Worm (Caenorhabditis elegans) whole organism, mixed stage, embryonic: Measurements from ENCODE around the gene nspg-4.

ENCODE experiments used
- M03D4.4 ChIP-seq: sonication (generic microtip); optimal IDR thresholded peaks from 2 replicates; lab custom pipeline; 2017; ENCODE audit warnings: mild to moderate bottlenecking, missing genetic modification characterization, missing compliant biosample characterization
- bed-3 ChIP-seq: fragments of 200-800 bp; sonication (Bioruptor generic); optimal IDR thresholded peaks from 3 replicates; lab custom pipeline; 2018; ENCODE audit warnings: mild to moderate bottlenecking, missing genetic modification characterization, moderate library complexity, missing compliant biosample characterization
- blmp-1 ChIP-seq: fragments of 150-350 bp; optimal IDR thresholded peaks from 2 replicates; lab custom pipeline; 2014; ENCODE audit warnings: missing biosample characterization, missing genetic modification characterization
- ceh-39 ChIP-seq: fragments of 150-350 bp; optimal IDR thresholded peaks from 2 replicates; lab custom pipeline; 2014; ENCODE audit warnings: missing biosample characterization, missing genetic modification characterization
- ceh-43 ChIP-seq: fragments of 200-800 bp; sonication (Bioruptor generic); optimal IDR thresholded peaks from 2 replicates; lab custom pipeline; 2018; ENCODE audit warnings: mild to moderate bottlenecking, missing genetic modification characterization, moderate library complexity, missing compliant biosample characterization
- ces-1 ChIP-seq: fragments of 150-350 bp; optimal IDR thresholded peaks from 2 replicates; lab custom pipeline; 2014; ENCODE audit warnings: missing biosample characterization, missing genetic modification reagents, missing genetic modification characterization
- cnd-1 ChIP-seq: fragments of 200-800 bp; sonication (Bioruptor generic); optimal IDR thresholded peaks from 2 replicates; lab custom pipeline; 2018; ENCODE audit warnings: mild to moderate bottlenecking, missing genetic modification characterization, missing compliant biosample characterization
- drap-1 ChIP-seq: fragments of 200-800 bp; sonication (Bioruptor generic); optimal IDR thresholded peaks from 3 replicates; lab custom pipeline; 2018; ENCODE audit warnings: mild to moderate bottlenecking, missing genetic modification characterization, missing compliant biosample characterization
- elt-1 ChIP-seq: sonication (generic microtip); optimal IDR thresholded peaks from 2 replicates; lab custom pipeline; 2017; ENCODE audit warnings: missing genetic modification characterization, mild to moderate bottlenecking, missing compliant biosample characterization, antibody characterized with exemption, moderate library complexity, borderline replicate concordance; ENCODE audit not compliant: insufficient read depth
- ham-2 ChIP-seq: fragments of 200-800 bp; sonication (Bioruptor generic); optimal IDR thresholded peaks from 2 replicates; lab custom pipeline; 2018; ENCODE audit warnings: mild to moderate bottlenecking, missing genetic modification characterization, missing compliant biosample characterization
- hlh-1 ChIP-seq: fragments of 150-350 bp; optimal IDR thresholded peaks from 2 replicates; lab custom pipeline; 2014; ENCODE audit warnings: missing biosample characterization, missing genetic modification reagents, missing genetic modification characterization
- lin-13 ChIP-seq: fragments of 150-350 bp; optimal IDR thresholded peaks from 2 replicates; lab custom pipeline; 2014; ENCODE audit warnings: missing biosample characterization, missing genetic modification characterization
- lin-32 ChIP-seq: fragments of 200-800 bp; sonication (Bioruptor generic); optimal IDR thresholded peaks from 2 replicates; lab custom pipeline; 2018; ENCODE audit warnings: mild to moderate bottlenecking, missing genetic modification characterization, missing compliant biosample characterization
- mab-5 ChIP-seq: fragments of 150-350 bp; optimal IDR thresholded peaks from 2 replicates; lab custom pipeline; 2014; ENCODE audit warnings: missing biosample characterization, missing genetic modification characterization
- mls-2 ChIP-seq: sonication (generic microtip); optimal IDR thresholded peaks from 2 replicates; lab custom pipeline; 2016; ENCODE audit warnings: mild to moderate bottlenecking, missing genetic modification characterization, moderate library complexity, missing compliant biosample characterization
- nhr-2 ChIP-seq: fragments of 150-350 bp; optimal IDR thresholded peaks from 2 replicates; lab custom pipeline; 2014; ENCODE audit warnings: missing biosample characterization, missing genetic modification characterization
- nhr-76 ChIP-seq: sonication (generic microtip); optimal IDR thresholded peaks from 2 replicates; lab custom pipeline; 2017; ENCODE audit warnings: missing biosample characterization, missing genetic modification characterization
- sem-2 ChIP-seq: fragments of 200-800 bp; sonication (Bioruptor generic); optimal IDR thresholded peaks from 2 replicates; lab custom pipeline; 2018; ENCODE audit warnings: mild to moderate bottlenecking, missing genetic modification characterization, missing compliant biosample characterization
- snpc-4 ChIP-seq: fragments of 150-350 bp; optimal IDR thresholded peaks from 2 replicates; lab custom pipeline; 2014; ENCODE audit warnings: missing biosample characterization, missing genetic modification characterization
- sptf-1 ChIP-seq: sonication (generic microtip); optimal IDR thresholded peaks from 2 replicates; lab custom pipeline; 2017; ENCODE audit warnings: mild to moderate bottlenecking, missing genetic modification characterization, moderate library complexity, missing compliant biosample characterization
- unc-120 ChIP-seq: sonication (generic microtip); optimal IDR thresholded peaks from 2 replicates; lab custom pipeline; 2017; ENCODE audit warnings: missing genetic modification characterization, missing compliant biosample characterization; ENCODE audit not compliant: poor library complexity, severe bottlenecking
- unc-39 ChIP-seq: fragments of 150-350 bp; optimal IDR thresholded peaks from 2 replicates; lab custom pipeline; 2014; ENCODE audit warnings: missing biosample characterization, missing genetic modification characterization
- unc-62 ChIP-seq: fragments of 150-350 bp; optimal IDR thresholded peaks from 2 replicates; lab custom pipeline; 2014; ENCODE audit warnings: missing biosample characterization, missing genetic modification reagents, missing genetic modification characterization
- zip-8 ChIP-seq: fragments of 150-350 bp; optimal IDR thresholded peaks from 2 replicates; lab custom pipeline; 2014; ENCODE audit warnings: missing biosample characterization, missing genetic modification characterization
- ztf-11 ChIP-seq: fragments of 150-350 bp; optimal IDR thresholded peaks from 2 replicates; lab custom pipeline; 2014; ENCODE audit warnings: missing biosample characterization, missing genetic modification characterization

The nspg-4 gene

ce11 chrX:3343620-3344197, 6.5 kb downstream of the nspg-4 start:
- TF ChIP-seq unc-120 (tag; lab: Kevin White, UChicago) (peak; percentile 18), nhr-2 (tag; lab: Kevin White, UChicago) (no peak), M03D4.4 (tag; lab: Kevin White, UChicago) (peak; percentile 0), sptf-1 (tag; lab: Kevin White, UChicago) (peak; percentile 41), bed-3 (GFP tag; lab: Kevin White, UChicago) (no peak), ceh-39 (tag; lab: Kevin White, UChicago) (no peak), lin-13 (no peak), elt-1 (tag; lab: Kevin White, UChicago) (peak; percentile 92), ces-1 (no peak), hlh-1 (tag; lab: Kevin White, UChicago) (no peak), mls-2 (tag; lab: Kevin White, UChicago) (no peak), mab-5 (tag; lab: Kevin White, UChicago) (no peak), ztf-11 (tag; lab: Kevin White, UChicago) (no peak), cnd-1 (no peak)
- TF ChIP-seq, all 35 proteins: peak for 4

ce11 chrX:3339882-3340281, 10.3 kb downstream of the nspg-4 start:
- TF ChIP-seq unc-120 (tag; lab: Kevin White, UChicago): peak; percentile 17
- no peak for TF ChIP-seq ces-1
- TF ChIP-seq, all 35 proteins: peak for 1

ce11 chrX:3334115-3334514, 16.1 kb downstream of the nspg-4 start:
- TF ChIP-seq sem-2 (no peak), ces-1 (no peak), drap-1 (GFP tag; lab: Kevin White, UChicago) (no peak), hlh-1 (tag; lab: Kevin White, UChicago) (no peak), ham-2 (GFP tag; lab: Kevin White, UChicago) (no peak), lin-32 (GFP tag; lab: Kevin White, UChicago) (no peak), cnd-1 (no peak)

- TF ChIP-seq elt-1 (tag; lab: Kevin White, UChicago): no peak
- TF ChIP-seq unc-62 (GFP tag; lab: Kevin White, UChicago): no peak
- TF ChIP-seq sptf-1 (tag; lab: Kevin White, UChicago): no peak
- TF ChIP-seq mls-2 (tag; lab: Kevin White, UChicago): no peak
- no peak for TF ChIP-seq nhr-2 (tag; lab: Kevin White, UChicago)
- no peak for TF ChIP-seq zip-8 (tag; lab: Kevin White, UChicago)
- no peak for TF ChIP-seq ces-1
- no peak for TF ChIP-seq M03D4.4 (tag; lab: Kevin White, UChicago)
- TF ChIP-seq lin-32 (GFP tag; lab: Kevin White, UChicago): no peak
- TF ChIP-seq ceh-43 (GFP tag; lab: Kevin White, UChicago): no peak
- TF ChIP-seq cnd-1: no peak
- no peak for TF ChIP-seq unc-120 (tag; lab: Kevin White, UChicago)
- no peak for TF ChIP-seq blmp-1
- no peak for TF ChIP-seq nhr-76 (tag; lab: Kevin White, UChicago)
- no peak for TF ChIP-seq lin-13
These were observed 17.4 kb downstream of the nspg-4 start, which contains the start of gene F11D5.1 for ce11 chrX:3332824-3333223. Gene F11D5.1 (plus strand): TSS chrX:3333124.

- TF ChIP-seq unc-39: no peak
- TF ChIP-seq sptf-1 (tag; lab: Kevin White, UChicago): no peak
- TF ChIP-seq nhr-76 (tag; lab: Kevin White, UChicago): no peak
- TF ChIP-seq cnd-1: no peak
- no peak for TF ChIP-seq sem-2
These were observed 24.0 kb downstream of the nspg-4 start, which contains the start of gene F11D5.6 for ce11 chrX:3326175-3326574. Gene F11D5.6 (minus strand): TSS chrX:3326275.

- TF ChIP-seq zip-8 (tag; lab: Kevin White, UChicago) (peak; percentile 32), mls-2 (tag; lab: Kevin White, UChicago) (no peak), snpc-4 (tag; lab: Kevin White, UChicago) (no peak), hlh-1 (tag; lab: Kevin White, UChicago) (no peak), nhr-2 (tag; lab: Kevin White, UChicago) (peak; percentile 84), elt-1 (tag; lab: Kevin White, UChicago) (peak; percentile 69)
These were observed 33.4 kb downstream of the nspg-4 start for ce11 chrX:3316830-3317229.
